Fruit fly (Drosophila melanogaster): ENCODE data around the gene Cog7.

Cog7 gene

DNA sequence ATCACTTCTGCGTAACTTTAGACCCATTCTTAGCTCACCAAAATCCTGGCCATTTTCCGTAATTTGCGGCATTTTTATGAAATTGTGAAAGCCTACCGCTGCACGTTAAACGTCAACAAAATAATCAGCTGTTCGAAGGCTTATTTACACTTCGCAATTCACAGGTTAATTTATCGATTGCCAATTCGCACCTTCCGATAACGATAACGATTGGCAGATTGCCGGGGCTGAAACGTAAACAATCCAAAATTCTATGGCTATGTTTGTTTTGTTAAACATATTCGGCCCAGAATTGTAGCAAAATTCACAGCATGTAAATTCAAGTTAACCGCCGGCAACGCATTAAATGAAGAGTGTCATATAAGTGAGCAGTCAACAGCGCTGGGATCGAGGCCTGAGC lies 2.9 kb upstream of the Cog7 start, which contains the start of the genes eIF2Balpha and Vps13B (continued):
- TF ChIP-seq ssp (GFP tag; IDR thresholded peaks at IDR 0.05) (0 out of 2 replicates have a peak, but pooled peaks have one; percentile 7), ci (GFP tag; IDR thresholded peaks at IDR 0.05) (peak; percentile 40; the same call in 1 of the 3 replicates), mld (GFP tag; IDR thresholded peaks at IDR 0.05; ENCODE audit: partially characterized antibody) (peak; percentile 84), CG13775 (GFP tag; optimal IDR thresholded peaks at IDR 0.05) (peak; percentile 83), pnt (GFP tag; optimal IDR thresholded peaks at IDR 0.05) (no peak), CG34224 (GFP tag; IDR thresholded peaks at IDR 0.05; ENCODE audit: partially characterized antibody) (peak; percentile 84), Meics (GFP tag; optimal IDR thresholded peaks at IDR 0.05) (no peak), corto (GFP tag; optimal IDR thresholded peaks at IDR 0.05) (no peak), nerfin-2 (GFP tag; IDR thresholded peaks at IDR 0.05; ENCODE audit: partially characterized antibody) (peak; percentile 85), CG7987 (GFP tag; optimal IDR thresholded peaks at IDR 0.05) (no peak), CG42726 (GFP tag; IDR thresholded peaks at IDR 0.05; ENCODE audit: partially characterized antibody) (peak; percentile 65; the same call in 1 of the 2 replicates), dm (GFP tag; optimal IDR thresholded peaks at IDR 0.05) (no peak), tna (GFP tag; IDR thresholded peaks at IDR 0.05; ENCODE audit: partially characterized antibody) (peak; percentile 91), lbe (GFP tag; optimal IDR thresholded peaks at IDR 0.05) (no peak), Dll (GFP tag; IDR thresholded peaks at IDR 0.05; ENCODE audit: partially characterized antibody) (peak; percentile 83), CG43689 (GFP tag; IDR thresholded peaks at IDR 0.05) (no peak), CG2116 (GFP tag; optimal IDR thresholded peaks at IDR 0.05) (peak; percentile 29), trem (tag; optimal IDR thresholded peaks at IDR 0.05) (no peak), ham (GFP tag; IDR thresholded peaks at IDR 0.05) (no peak), BEAF-32 (GFP tag; optimal IDR thresholded peaks at IDR 0.05) (peak; percentile 8), hb (GFP tag; IDR thresholded peaks at IDR 0.05; ENCODE audit: partially characterized antibody) (peak; percentile 78), ase (GFP tag; IDR thresholded peaks at IDR 0.05) (no peak), crp (GFP tag; optimal IDR thresholded peaks at IDR 0.05) (peak in 1 of 2 experiments; percentile 87), lmd (GFP tag; IDR thresholded peaks at IDR 0.05) (no peak)

DNA sequence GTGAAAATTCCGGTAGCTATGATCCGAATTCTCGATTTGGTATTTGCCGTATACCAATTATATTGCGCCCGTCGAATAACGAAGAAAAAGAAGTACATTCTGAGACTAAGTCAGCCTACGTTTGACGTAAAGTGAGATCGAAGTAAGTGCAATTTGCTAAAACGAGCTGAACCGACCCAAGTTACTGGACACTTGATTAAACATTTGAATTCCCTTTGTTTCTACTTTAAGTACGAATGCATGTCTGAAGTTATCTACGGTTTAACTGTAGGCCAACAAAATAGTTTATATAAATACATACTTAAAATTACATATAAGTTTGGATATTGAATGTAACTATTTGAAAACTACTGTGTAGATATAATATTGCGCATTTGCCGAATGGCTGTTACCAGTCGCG lies 2.6 kb downstream of the Cog7 start, which contains the start of gene alpha-Man-Ic:
TSS of gene alpha-Man-Ic (minus strand) at position 101 of the 400 bp plus-strand sequence.
- TF ChIP-seq fru (optimal IDR thresholded peaks at IDR 0.05): no peak
- TF ChIP-seq CG7963 (GFP tag; IDR thresholded peaks at IDR 0.05; ENCODE audit: partially characterized antibody): no peak
- no peak for TF ChIP-seq p53 (GFP tag; optimal IDR thresholded peaks at IDR 0.05)
- no peak for TF ChIP-seq slp2 (GFP tag; optimal IDR thresholded peaks at IDR 0.05)
- no peak for TF ChIP-seq CG3726 (GFP tag; IDR thresholded peaks at IDR 0.05)
- TF ChIP-seq CG10321 (GFP tag; IDR thresholded peaks at IDR 0.05): no peak
- TF ChIP-seq Pdp1 (GFP tag; optimal IDR thresholded peaks at IDR 0.05): no peak
- no peak for TF ChIP-seq stc (GFP tag; IDR thresholded peaks at IDR 0.05)

DNA sequence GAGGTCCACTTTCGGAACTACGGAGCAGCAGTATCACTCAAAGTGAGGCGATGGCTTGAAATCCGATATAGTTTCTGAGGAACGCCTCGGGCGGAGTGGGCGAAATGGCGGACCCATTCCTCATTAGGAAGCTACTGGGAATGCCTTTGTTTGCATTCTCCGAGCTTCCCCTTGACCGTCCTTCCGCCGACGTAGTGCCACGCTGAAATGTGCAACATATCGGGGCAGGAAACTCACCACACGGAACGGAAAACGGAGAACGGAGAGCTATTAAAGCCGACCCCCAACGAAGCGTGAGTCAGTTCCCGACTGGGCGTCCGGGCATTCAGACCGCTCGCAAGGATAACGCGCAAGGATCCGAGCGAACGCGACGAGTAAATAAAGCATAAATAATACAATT lies 5.9 kb downstream of the Cog7 start, which contains the start of gene CG15522:
TSS of gene CG15522 (plus strand) at position 301 of the 400 bp plus-strand sequence.
- no peak for TF ChIP-seq ap (GFP tag; IDR thresholded peaks at IDR 0.05)
- TF ChIP-seq ash1 (GFP tag; optimal IDR thresholded peaks at IDR 0.05): no peak
- TF ChIP-seq Atf-2 (GFP tag; optimal IDR thresholded peaks at IDR 0.05): no peak
- TF ChIP-seq hkb (optimal IDR thresholded peaks at IDR 0.05): no peak
- TF ChIP-seq hkb (GFP tag; IDR thresholded peaks at IDR 0.05): no peak
- TF ChIP-seq CG31224 (GFP tag; IDR thresholded peaks at IDR 0.05): no peak
- TF ChIP-seq CG3726 (GFP tag; IDR thresholded peaks at IDR 0.05): no peak
- no peak for TF ChIP-seq gcm (GFP tag; optimal IDR thresholded peaks at IDR 0.05)
- no peak for TF ChIP-seq fd3F (GFP tag; optimal IDR thresholded peaks at IDR 0.05)
- no peak for TF ChIP-seq chm (GFP tag; IDR thresholded peaks at IDR 0.05)
- no peak for TF ChIP-seq CG10366 (GFP tag; IDR thresholded peaks at IDR 0.05)
- TF ChIP-seq CG15514 (GFP tag; optimal IDR thresholded peaks at IDR 0.05): no peak
- no peak for TF ChIP-seq lilli (GFP tag; optimal IDR thresholded peaks at IDR 0.05)
- no peak for TF ChIP-seq salm (tag; optimal IDR thresholded peaks at IDR 0.05)
- no peak for TF ChIP-seq chn (GFP tag; optimal IDR thresholded peaks at IDR 0.05)
- TF ChIP-seq sr (GFP tag; IDR thresholded peaks at IDR 0.05): no peak
- TF ChIP-seq Hr51 (GFP tag; optimal IDR thresholded peaks at IDR 0.05): no peak
- TF ChIP-seq Oli (tag; optimal IDR thresholded peaks at IDR 0.05): no peak
- TF ChIP-seq CG8290 (GFP tag; optimal IDR thresholded peaks at IDR 0.05): no peak
- no peak for TF ChIP-seq CG8290 (tag; optimal IDR thresholded peaks at IDR 0.05)

Data from whole organism, embryonic.